Worm (Caenorhabditis elegans): Measurements from ENCODE around the gene T26E4.10.
"Not testable (repeated sequence)": the region's sequence is repeated elsewhere in the genome, so short reads cannot be mapped to it uniquely, and the experiment has no call there.

The T26E4.10 gene

ce11 chrV:15766122-15766594 lies 31.9 kb downstream of the T26E4.10 start, which contains the start of the genes haf-3 and F57A10.2 (continued):
- TF ChIP-seq unc-62 (GFP tag; optimal IDR thresholded peaks at IDR 0.05) (peak; percentile 33), sma-3 (GFP tag; optimal IDR thresholded peaks at IDR 0.05) (peak; percentile 92)

- no peak for TF ChIP-seq skn-1 (tag; optimal IDR thresholded peaks at IDR 0.05)
- no peak for TF ChIP-seq nhr-23 (tag; optimal IDR thresholded peaks at IDR 0.05)
- no peak for TF ChIP-seq gmeb-1 (tag; optimal IDR thresholded peaks at IDR 0.05)
- no peak for TF ChIP-seq zag-1 (tag; optimal IDR thresholded peaks at IDR 0.05)
- no peak for TF ChIP-seq unc-55 (GFP tag; optimal IDR thresholded peaks at IDR 0.05)
- no peak for TF ChIP-seq egl-27 (tag; optimal IDR thresholded peaks at IDR 0.05)
- no peak for TF ChIP-seq lin-13 (GFP tag; optimal IDR thresholded peaks at IDR 0.05)
- TF ChIP-seq F13H6.1 (tag; optimal IDR thresholded peaks at IDR 0.05) = no peak
- no peak for TF ChIP-seq crh-2 (tag; optimal IDR thresholded peaks at IDR 0.05)
- no peak for TF ChIP-seq nhr-129 (tag; optimal IDR thresholded peaks at IDR 0.05)
- TF ChIP-seq nhr-11 (tag; optimal IDR thresholded peaks at IDR 0.05) = no peak
- TF ChIP-seq nhr-237 (tag; optimal IDR thresholded peaks at IDR 0.05) = no peak
Measured at ce11 chrV:15758449-15758848, 39.6 kb downstream of the T26E4.10 start, which contains the start of gene str-9. Gene str-9 (plus strand): TSS chrV:15758749.

DNA sequence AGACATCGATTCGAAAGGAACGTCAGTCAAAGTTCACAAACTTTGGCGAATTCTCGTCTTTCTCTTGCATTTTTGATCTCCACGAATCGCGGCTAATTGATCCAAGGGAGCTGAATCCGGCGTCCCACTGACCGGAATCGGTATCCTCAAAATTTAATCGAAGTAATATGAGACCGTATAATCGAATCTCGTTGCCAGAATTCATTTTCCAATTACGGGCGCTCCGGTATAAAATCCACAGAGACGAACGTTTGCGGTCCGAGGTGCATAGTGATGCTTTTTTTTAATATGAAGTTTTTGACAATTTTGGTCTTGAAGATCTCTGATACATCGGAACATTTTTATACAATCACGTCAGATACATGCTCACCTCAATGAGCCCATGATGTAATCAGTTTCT lies 40.4 kb downstream of the T26E4.10 start:
- TF ChIP-seq nhr-10 (tag; optimal IDR thresholded peaks at IDR 0.05) (no peak), unc-39 (tag; optimal IDR thresholded peaks at IDR 0.05) (no peak), lin-11 (tag; optimal IDR thresholded peaks at IDR 0.05) (no peak), dmd-4 (tag; optimal IDR thresholded peaks at IDR 0.05) (no peak), crh-2 (tag; optimal IDR thresholded peaks at IDR 0.05) (no peak), peb-1 (tag; optimal IDR thresholded peaks at IDR 0.05) (no peak), nhr-6 (tag; optimal IDR thresholded peaks at IDR 0.05) (no peak), nhr-11 (tag; optimal IDR thresholded peaks at IDR 0.05) (no peak), gmeb-1 (tag; optimal IDR thresholded peaks at IDR 0.05) (no peak), ztf-4 (tag; optimal IDR thresholded peaks at IDR 0.05) (no peak), elt-3 (tag; optimal IDR thresholded peaks at IDR 0.05) (no peak), sma-3 (GFP tag; optimal IDR thresholded peaks at IDR 0.05) (no peak)

- not testable (repeated sequence) for TF ChIP-seq elt-3 (tag; optimal IDR thresholded peaks at IDR 0.05); Y55F3AM.14 (GFP tag; optimal IDR thresholded peaks at IDR 0.05); dmd-4 (tag; optimal IDR thresholded peaks at IDR 0.05)
Measured at ce11 chrV:15754731-15755130, 43.3 kb downstream of the T26E4.10 start, which contains the start of gene str-8. Gene str-8 (plus strand): TSS chrV:15755031.

- TF ChIP-seq mdl-1, lin-11, nhr-25 (tag; optimal IDR thresholded peaks at IDR 0.05): not testable (repeated sequence)
Measured at ce11 chrV:15752941-15753340, 45.1 kb downstream of the T26E4.10 start, which contains the start of gene str-5. Gene str-5 (plus strand): TSS chrV:15753241.

- TF ChIP-seq lsy-2 (tag; optimal IDR thresholded peaks at IDR 0.05) = no peak
- TF ChIP-seq mdl-1 (tag; optimal IDR thresholded peaks at IDR 0.05) = no peak
- no peak for TF ChIP-seq aly-2 (tag; optimal IDR thresholded peaks at IDR 0.05)
- TF ChIP-seq unc-55 (GFP tag; optimal IDR thresholded peaks at IDR 0.05) = no peak
- TF ChIP-seq egl-27 (tag; optimal IDR thresholded peaks at IDR 0.05) = no peak
- TF ChIP-seq lin-13 (GFP tag; optimal IDR thresholded peaks at IDR 0.05) = no peak
- TF ChIP-seq dmd-4 (tag; optimal IDR thresholded peaks at IDR 0.05) = no peak
- no peak for TF ChIP-seq unc-39 (tag; optimal IDR thresholded peaks at IDR 0.05)
- TF ChIP-seq Y55F3AM.14 (GFP tag; optimal IDR thresholded peaks at IDR 0.05) = no peak
- TF ChIP-seq ceh-16 (tag; optimal IDR thresholded peaks at IDR 0.05) = no peak
- no peak for TF ChIP-seq fos-1 (tag; optimal IDR thresholded peaks at IDR 0.05)
- no peak for TF ChIP-seq nhr-12 (tag; optimal IDR thresholded peaks at IDR 0.05)
- TF ChIP-seq C34F6.9 (tag; optimal IDR thresholded peaks at IDR 0.05) = no peak
- no peak for TF ChIP-seq elt-1 (tag; optimal IDR thresholded peaks at IDR 0.05)
- TF ChIP-seq ama-1 (optimal IDR thresholded peaks at IDR 0.05) = no peak
- no peak for TF ChIP-seq nhr-237 (tag; optimal IDR thresholded peaks at IDR 0.05)
- TF ChIP-seq nhr-129 (tag; optimal IDR thresholded peaks at IDR 0.05) = no peak
- no peak for TF ChIP-seq ztf-11 (tag; optimal IDR thresholded peaks at IDR 0.05)
- no peak for TF ChIP-seq skn-1 (tag; optimal IDR thresholded peaks at IDR 0.05)
Measured at ce11 chrV:15752049-15752448, 46.0 kb downstream of the T26E4.10 start, which contains the start of gene str-43. Gene str-43 (minus strand): TSS chrV:15752149.

Data from whole organism, L2 larva.